Worm (Caenorhabditis elegans): ENCODE measurements around the gene col-131.

col-131 gene

ce11 chrIV:13048157-13048556, 18.9 kb downstream of the col-131 start, which contains the start of gene scl-10:
scl-10 (plus strand) TSS chrIV:13048457.
- no peak for TF ChIP-seq nhr-76 (tag; optimal IDR thresholded peaks at IDR 0.05)
- no peak for TF ChIP-seq ctbp-1 (GFP tag; IDR thresholded peaks at IDR 0.05)
- TF ChIP-seq T26A8.4 (GFP tag; IDR thresholded peaks at IDR 0.05) = no peak
- no peak for TF ChIP-seq nhr-111 (GFP tag; optimal IDR thresholded peaks at IDR 0.05)
- TF ChIP-seq ces-1 (GFP tag; optimal IDR thresholded peaks at IDR 0.05) = no peak
- TF ChIP-seq ztf-11 (tag; optimal IDR thresholded peaks at IDR 0.05) = no peak
- no peak for TF ChIP-seq dpl-1 (GFP tag; optimal IDR thresholded peaks at IDR 0.05)
- TF ChIP-seq lir-3 (tag; optimal IDR thresholded peaks at IDR 0.05) = no peak
- no peak for TF ChIP-seq nhr-102 (tag; optimal IDR thresholded peaks at IDR 0.05)
- no peak for TF ChIP-seq Y75B8A.6 (GFP tag; IDR thresholded peaks at IDR 0.05)
- TF ChIP-seq saeg-2 (GFP tag; IDR thresholded peaks at IDR 0.05) = no peak
- TF ChIP-seq mep-1 (tag; optimal IDR thresholded peaks at IDR 0.05) = no peak
- TF ChIP-seq ZK546.5 (tag; optimal IDR thresholded peaks at IDR 0.05) = no peak
- TF ChIP-seq unc-62 (GFP tag; optimal IDR thresholded peaks at IDR 0.05 in 1 of 2) = no peak
- no peak for TF ChIP-seq unc-62 (tag; optimal IDR thresholded peaks at IDR 0.05)
- TF ChIP-seq rbr-2 (tag; optimal IDR thresholded peaks at IDR 0.05) = no peak

ce11 chrIV:13046848-13047247, 20.3 kb downstream of the col-131 start, which contains the start of gene scl-9:
scl-9 (plus strand) TSS chrIV:13047148.
- no peak for TF ChIP-seq F26F4.8 (GFP tag; conservative IDR thresholded peaks at IDR 0.05)
- no peak for TF ChIP-seq hlh-11 (tag; optimal IDR thresholded peaks at IDR 0.05)
- TF ChIP-seq fkh-10 (GFP tag; optimal IDR thresholded peaks at IDR 0.05) = no peak
- peak in 1 of 2 experiments; percentile 49 for TF ChIP-seq unc-62 (GFP tag; optimal IDR thresholded peaks at IDR 0.05 in 1 of 2)
- TF ChIP-seq unc-62 (tag; optimal IDR thresholded peaks at IDR 0.05) = no peak

- TF ChIP-seq lir-3 (tag; optimal IDR thresholded peaks at IDR 0.05) (no peak), nhr-42 (GFP tag; IDR thresholded peaks at IDR 0.05) (no peak), aha-1 (tag) (peak; percentile 90), tag-97 (GFP tag; IDR thresholded peaks at IDR 0.05) (no peak), zag-1 (tag; optimal IDR thresholded peaks at IDR 0.05) (no peak), daf-12 (tag; optimal IDR thresholded peaks at IDR 0.05) (no peak)
Measured at ce11 chrIV:13044980-13045379, 22.1 kb downstream of the col-131 start.

- TF ChIP-seq T26A8.4 (GFP tag; IDR thresholded peaks at IDR 0.05) = no peak
- TF ChIP-seq ama-1 (optimal IDR thresholded peaks at IDR 0.05) = no peak
- TF ChIP-seq cey-2 (tag; optimal IDR thresholded peaks at IDR 0.05; ENCODE audit: borderline replicate concordance, insufficient read depth) = no peak
- TF ChIP-seq nhr-10 (tag; optimal IDR thresholded peaks at IDR 0.05) = no peak
- no peak for TF ChIP-seq unc-62 (GFP tag; optimal IDR thresholded peaks at IDR 0.05 in 1 of 2)
- TF ChIP-seq unc-62 (tag; optimal IDR thresholded peaks at IDR 0.05) = no peak
- TF ChIP-seq dpl-1 (GFP tag; optimal IDR thresholded peaks at IDR 0.05) = no peak
- TF ChIP-seq lin-1 (GFP tag; IDR thresholded peaks at IDR 0.05) = no peak
- no peak for TF ChIP-seq mes-2 (tag; optimal IDR thresholded peaks at IDR 0.05; ENCODE audit: poor library complexity, severe bottlenecking)
- TF ChIP-seq F26F4.8 (GFP tag; conservative IDR thresholded peaks at IDR 0.05) = no peak
- TF ChIP-seq mxl-3 (GFP tag; optimal IDR thresholded peaks at IDR 0.05) = no peak
- no peak for TF ChIP-seq T20F7.1 (GFP tag; optimal IDR thresholded peaks at IDR 0.05)
- no peak for TF ChIP-seq ceh-28 (tag; optimal IDR thresholded peaks at IDR 0.05)
- TF ChIP-seq nhr-48 (tag; optimal IDR thresholded peaks at IDR 0.05) = no peak
- no peak for TF ChIP-seq duxl-1 (tag; optimal IDR thresholded peaks at IDR 0.05; ENCODE audit: poor library complexity)
- TF ChIP-seq gei-8 (GFP tag; optimal IDR thresholded peaks at IDR 0.05) = no peak
- no peak for TF ChIP-seq nhr-111 (GFP tag; optimal IDR thresholded peaks at IDR 0.05)
Measured at ce11 chrIV:13042091-13042490, 25.0 kb downstream of the col-131 start, which contains the start of gene amt-2. amt-2 (plus strand) TSS chrIV:13042391.

- no peak for TF ChIP-seq R02D3.7 (tag; optimal IDR thresholded peaks at IDR 0.05)
- TF ChIP-seq ztf-7 (tag; optimal IDR thresholded peaks at IDR 0.05) = no peak
- no peak for TF ChIP-seq lin-15B (tag; optimal IDR thresholded peaks at IDR 0.05)
- no peak for TF ChIP-seq ceh-20 (GFP tag; IDR thresholded peaks at IDR 0.05)
- no peak for TF ChIP-seq F10B5.3 (tag; optimal IDR thresholded peaks at IDR 0.05)
- no peak for TF ChIP-seq nhr-10 (tag; optimal IDR thresholded peaks at IDR 0.05)
- TF ChIP-seq D1046.2 (GFP tag; IDR thresholded peaks at IDR 0.05) = no peak
- no peak for TF ChIP-seq egl-27 (tag; optimal IDR thresholded peaks at IDR 0.05)
- TF ChIP-seq arid-1 (GFP tag; conservative IDR thresholded peaks at IDR 0.05) = no peak
- no peak for TF ChIP-seq lsy-2 (tag; optimal IDR thresholded peaks at IDR 0.05)
- no peak for TF ChIP-seq mdt-29 (GFP tag; IDR thresholded peaks at IDR 0.05)
- no peak for TF ChIP-seq ctbp-1 (GFP tag; IDR thresholded peaks at IDR 0.05)
- TF ChIP-seq hmg-1.1 (GFP tag; IDR thresholded peaks at IDR 0.05) = no peak
- TF ChIP-seq F44E2.7 (GFP tag; IDR thresholded peaks at IDR 0.05) = no peak
Measured at ce11 chrIV:13041486-13041885, 25.6 kb downstream of the col-131 start.
